Worm (Caenorhabditis elegans) whole organism, L4 larva: Measurements from ENCODE around the gene pix-1.

ENCODE experiments used
- D1046.2 ChIP-seq: fragments of 200-800 bp; sonication (Bioruptor generic); IDR thresholded peaks from 2 replicates; pipeline ENCODE4 v1.3.6; 2022; ENCODE audit warnings: missing genetic modification characterization, missing compliant biosample characterization
- F37D6.2 ChIP-seq: sonication (generic microtip); optimal IDR thresholded peaks from 2 replicates; lab custom pipeline; 2016; ENCODE audit warnings: mild to moderate bottlenecking, missing genetic modification characterization, missing compliant biosample characterization
- F44E2.7 ChIP-seq: fragments of 200-800 bp; sonication (Bioruptor generic); IDR thresholded peaks from 2 replicates; pipeline ENCODE4 v2.1.2; 2022; ENCODE audit warnings: missing genetic modification characterization, missing compliant biosample characterization
- F49E8.2 ChIP-seq: sonication (generic microtip); optimal IDR thresholded peaks from 2 replicates; lab custom pipeline; 2016; ENCODE audit warnings: missing compliant biosample characterization, mild to moderate bottlenecking, missing genetic modification characterization, borderline replicate concordance
- R02D3.7 ChIP-seq: fragments of 150-350 bp; sonication (generic microtip); optimal IDR thresholded peaks from 3 replicates; lab custom pipeline; 2014; ENCODE audit warnings: missing biosample characterization, missing genetic modification characterization
- T26A8.4 ChIP-seq: fragments of 200-800 bp; sonication (Bioruptor generic); IDR thresholded peaks from 2 replicates; pipeline ENCODE4 v1.3.6; 2022; ENCODE audit warnings: missing genetic modification characterization, missing compliant biosample characterization
- Y105C5A.15 ChIP-seq: fragments of 200-800 bp; sonication (Bioruptor generic); IDR thresholded peaks from 2 replicates; pipeline ENCODE4 v1.3.6; 2022; ENCODE audit warnings: missing genetic modification characterization, missing compliant biosample characterization
- Y48G9A.11 ChIP-seq: fragments of 200-800 bp; sonication (Bioruptor generic); IDR thresholded peaks from 2 replicates; pipeline ENCODE4 v1.3.6; 2022; ENCODE audit warnings: missing genetic modification reagents, missing genetic modification characterization, missing compliant biosample characterization
- Y75B8A.6 ChIP-seq: fragments of 200-800 bp; sonication (Bioruptor generic); IDR thresholded peaks from 2 replicates; pipeline ENCODE4 v1.3.6; 2022; ENCODE audit warnings: missing genetic modification reagents, missing genetic modification characterization, missing compliant biosample characterization
- ZK546.5 ChIP-seq, 2 experiments: sonication (generic microtip); optimal IDR thresholded peaks; 2 replicates each; lab custom pipeline; 2017; ENCODE audit warnings: missing biosample characterization in 2 of 2, missing genetic modification characterization in 2 of 2
- ama-1 ChIP-seq: fragments of 150-350 bp; optimal IDR thresholded peaks from 2 replicates; lab custom pipeline; 2014; ENCODE audit warnings: inconsistent platforms, mixed read lengths
- ceh-44 ChIP-seq: fragments of 200-800 bp; sonication (Bioruptor generic); IDR thresholded peaks from 2 replicates; pipeline ENCODE4 v1.3.6; 2022; ENCODE audit warnings: missing genetic modification reagents, missing genetic modification characterization, missing compliant biosample characterization
- cey-2 ChIP-seq: sonication (generic microtip); optimal IDR thresholded peaks from 3 replicates; lab custom pipeline; 2017; ENCODE audit warnings: missing genetic modification characterization, mild to moderate bottlenecking, missing compliant biosample characterization, antibody characterized with exemption, borderline replicate concordance; ENCODE audit not compliant: insufficient read depth
- daf-16 ChIP-seq, 3 experiments: sonication (generic microtip); optimal IDR thresholded peaks; 2 replicates each; lab custom pipeline; 2016 to 2017; ENCODE audit warnings: missing genetic modification characterization in 3 of 3, missing genetic modification reagents in 3 of 3, mild to moderate bottlenecking in 2 of 3, missing compliant biosample characterization in 2 of 3, missing biosample characterization in 1 of 3, moderate library complexity in 1 of 3
- daf-19 ChIP-seq: fragments of 200-800 bp; sonication (Bioruptor generic); conservative IDR thresholded peaks from 2 replicates; pipeline ENCODE4 v1.3.6; 2022; ENCODE audit warnings: missing genetic modification characterization, missing compliant biosample characterization
- daf-8 ChIP-seq: fragments of 200-800 bp; sonication (Bioruptor generic); IDR thresholded peaks from 2 replicates; pipeline ENCODE4 v1.3.6; 2022; ENCODE audit warnings: missing genetic modification characterization, missing compliant biosample characterization
- dmd-6 ChIP-seq: fragments of 200-800 bp; sonication (Bioruptor generic); IDR thresholded peaks from 2 replicates; pipeline ENCODE4 v1.3.6; 2022; ENCODE audit warnings: missing genetic modification reagents, missing genetic modification characterization, missing compliant biosample characterization
- dmd-8 ChIP-seq: fragments of 200-800 bp; sonication (Bioruptor generic); IDR thresholded peaks from 2 replicates; pipeline ENCODE4 v1.3.6; 2022; ENCODE audit warnings: missing genetic modification characterization, missing compliant biosample characterization
- dpl-1 ChIP-seq: fragments of 150-350 bp; optimal IDR thresholded peaks from 2 replicates; lab custom pipeline; 2014; ENCODE audit warnings: missing biosample characterization, missing genetic modification reagents, missing genetic modification characterization
- dve-1 ChIP-seq: sonication (generic microtip); optimal IDR thresholded peaks from 2 replicates; lab custom pipeline; 2017; ENCODE audit warnings: antibody characterized with exemption, mild to moderate bottlenecking, missing genetic modification characterization, missing compliant biosample characterization; ENCODE audit not compliant: insufficient read depth
- egl-43 ChIP-seq: fragments of 200-800 bp; sonication (Bioruptor generic); IDR thresholded peaks from 2 replicates; pipeline ENCODE4 v1.3.6; 2022; ENCODE audit warnings: missing genetic modification reagents, missing genetic modification characterization, missing compliant biosample characterization
- fkh-10 ChIP-seq: fragments of 150-350 bp; optimal IDR thresholded peaks from 2 replicates; lab custom pipeline; 2014; ENCODE audit warnings: missing biosample characterization, missing genetic modification reagents, missing genetic modification characterization
- fos-1 ChIP-seq: fragments of 150-350 bp; optimal IDR thresholded peaks from 2 replicates; lab custom pipeline; 2014; ENCODE audit warnings: missing biosample characterization, missing genetic modification characterization
- gei-8 ChIP-seq: fragments of 200-800 bp; sonication (Bioruptor generic); optimal IDR thresholded peaks from 2 replicates; lab custom pipeline; 2018; ENCODE audit warnings: mild to moderate bottlenecking, missing genetic modification characterization, missing compliant biosample characterization
- hlh-30 ChIP-seq: sonication (generic microtip); optimal IDR thresholded peaks from 2 replicates; lab custom pipeline; 2017; ENCODE audit warnings: antibody characterized with exemption, mild to moderate bottlenecking, missing genetic modification characterization, missing compliant biosample characterization; ENCODE audit not compliant: insufficient read depth
- lim-7 ChIP-seq: fragments of 200-800 bp; sonication (Bioruptor generic); IDR thresholded peaks from 2 replicates; pipeline ENCODE4 v1.3.6; 2022; ENCODE audit warnings: missing genetic modification characterization, missing compliant biosample characterization
- lin-15B ChIP-seq: fragments of 150-350 bp; sonication (generic microtip); optimal IDR thresholded peaks from 3 replicates; lab custom pipeline; 2014; ENCODE audit warnings: missing biosample characterization, missing genetic modification characterization
- lin-29 ChIP-seq: fragments of 200-800 bp; sonication (Bioruptor generic); IDR thresholded peaks from 2 replicates; pipeline ENCODE4 v1.3.6; 2022; ENCODE audit warnings: missing genetic modification reagents, missing genetic modification characterization, missing compliant biosample characterization
- lin-38 ChIP-seq: fragments of 200-800 bp; sonication (Bioruptor generic); IDR thresholded peaks from 2 replicates; pipeline ENCODE4 v1.3.6; 2022; ENCODE audit warnings: missing genetic modification reagents, missing genetic modification characterization, missing compliant biosample characterization
- lsy-2 ChIP-seq, 2 experiments: fragments of 150-350 bp in 1 of 2; sonication (generic microtip) in 1 of 2; optimal IDR thresholded peaks; 2 replicates each; lab custom pipeline; 2014 to 2017; ENCODE audit warnings: missing biosample characterization in 2 of 2, missing genetic modification characterization in 2 of 2
- madf-5 ChIP-seq, 2 experiments: fragments of 200-800 bp; sonication (Bioruptor generic); IDR thresholded peaks; 2 replicates each; pipeline ENCODE4 v1.3.6; 2022; ENCODE audit warnings: missing compliant biosample characterization in 2 of 2, missing genetic modification characterization in 2 of 2
- mdl-1 ChIP-seq, 2 experiments: fragments of 150-350 bp in 1 of 2; sonication (generic microtip) in 1 of 2; optimal IDR thresholded peaks; 2 replicates each; lab custom pipeline; 2014 to 2017; ENCODE audit warnings: missing biosample characterization in 2 of 2, missing genetic modification characterization in 2 of 2
- mdt-29 ChIP-seq: fragments of 200-800 bp; sonication (Bioruptor generic); IDR thresholded peaks from 2 replicates; pipeline ENCODE4 v1.3.6; 2022; ENCODE audit warnings: missing genetic modification reagents, missing genetic modification characterization, missing compliant biosample characterization
- mxl-3 ChIP-seq: fragments of 200-800 bp; sonication (Bioruptor generic); optimal IDR thresholded peaks from 2 replicates; lab custom pipeline; 2018; ENCODE audit warnings: mild to moderate bottlenecking, missing genetic modification characterization, missing compliant biosample characterization
- nhr-10 ChIP-seq: fragments of 150-350 bp; optimal IDR thresholded peaks from 2 replicates; lab custom pipeline; 2014; ENCODE audit warnings: missing biosample characterization, missing genetic modification characterization
- nhr-11 ChIP-seq: fragments of 150-350 bp; optimal IDR thresholded peaks from 2 replicates; lab custom pipeline; 2014; ENCODE audit warnings: missing biosample characterization, missing genetic modification characterization
- nhr-111 ChIP-seq: fragments of 200-800 bp; sonication (Bioruptor generic); optimal IDR thresholded peaks from 2 replicates; lab custom pipeline; 2018; ENCODE audit warnings: mild to moderate bottlenecking, missing genetic modification characterization, missing compliant biosample characterization
- nhr-48 ChIP-seq: sonication (generic microtip); optimal IDR thresholded peaks from 2 replicates; lab custom pipeline; 2016; ENCODE audit warnings: mild to moderate bottlenecking, missing genetic modification characterization, missing compliant biosample characterization
- php-3 ChIP-seq: fragments of 200-800 bp; sonication (Bioruptor generic); IDR thresholded peaks from 2 replicates; pipeline ENCODE4 v1.3.6; 2022; ENCODE audit warnings: missing genetic modification reagents, missing genetic modification characterization, missing compliant biosample characterization
- pqm-1 ChIP-seq: sonication (generic microtip); optimal IDR thresholded peaks from 2 replicates; lab custom pipeline; 2017; ENCODE audit warnings: missing biosample characterization, missing genetic modification characterization
- saeg-2 ChIP-seq: fragments of 200-800 bp; sonication (Bioruptor generic); IDR thresholded peaks from 2 replicates; pipeline ENCODE4 v1.3.6; 2022; ENCODE audit warnings: missing genetic modification reagents, missing genetic modification characterization, missing compliant biosample characterization
- sdz-12 ChIP-seq: fragments of 200-800 bp; sonication (Bioruptor generic); optimal IDR thresholded peaks from 2 replicates; lab custom pipeline; 2018; ENCODE audit warnings: mild to moderate bottlenecking, missing genetic modification characterization, missing compliant biosample characterization
- snpc-4 ChIP-seq: fragments of 150-350 bp; optimal IDR thresholded peaks from 2 replicates; lab custom pipeline; 2014; ENCODE audit warnings: missing biosample characterization, missing genetic modification characterization
- spr-1 ChIP-seq: sonication (generic microtip); optimal IDR thresholded peaks from 2 replicates; lab custom pipeline; 2016; ENCODE audit warnings: mild to moderate bottlenecking, missing genetic modification characterization, missing compliant biosample characterization
- spr-3 ChIP-seq: fragments of 200-800 bp; sonication (Bioruptor generic); optimal IDR thresholded peaks from 2 replicates; lab custom pipeline; 2018; ENCODE audit warnings: mild to moderate bottlenecking, missing genetic modification characterization, missing compliant biosample characterization
- tag-97 ChIP-seq: fragments of 200-800 bp; sonication (Bioruptor generic); IDR thresholded peaks from 2 replicates; pipeline ENCODE4 v1.3.6; 2022; ENCODE audit warnings: missing genetic modification characterization, missing compliant biosample characterization
- tra-1 ChIP-seq: fragments of 200-800 bp; sonication (Bioruptor generic); IDR thresholded peaks from 2 replicates; pipeline ENCODE4 v1.3.6; 2022; ENCODE audit warnings: missing genetic modification reagents, missing genetic modification characterization, missing compliant biosample characterization
- unc-130 ChIP-seq: sonication (generic microtip); optimal IDR thresholded peaks from 2 replicates; lab custom pipeline; 2016; ENCODE audit warnings: missing genetic modification reagents, missing genetic modification characterization, missing compliant biosample characterization
- unc-39 ChIP-seq: sonication (generic microtip); optimal IDR thresholded peaks from 2 replicates; lab custom pipeline; 2017; ENCODE audit warnings: missing biosample characterization, missing genetic modification characterization
- zfp-2 ChIP-seq: sonication (generic microtip); optimal IDR thresholded peaks from 2 replicates; lab custom pipeline; 2016; ENCODE audit warnings: mild to moderate bottlenecking, missing genetic modification characterization, missing compliant biosample characterization
- zip-11 ChIP-seq: fragments of 200-800 bp; sonication (Bioruptor generic); IDR thresholded peaks from 2 replicates; pipeline ENCODE4 v1.3.6; 2022; ENCODE audit warnings: missing genetic modification characterization, missing compliant biosample characterization
- ztf-11 ChIP-seq: fragments of 150-350 bp; optimal IDR thresholded peaks from 2 replicates; lab custom pipeline; 2014; ENCODE audit warnings: missing biosample characterization, missing genetic modification characterization

pix-1 gene

ce11 chrX:13726874-13727343 is at the start of gene pix-1 (continued):
- TF ChIP-seq daf-19 (GFP tag; lab: Robert Waterston, UW): no peak
- TF ChIP-seq Y105C5A.15 (GFP tag; lab: Robert Waterston, UW): no peak
- TF ChIP-seq lsy-2 (tag; optimal IDR thresholded peaks at IDR 0.05; lab: Kevin White, UChicago): no peak
- peak; percentile 6 for TF ChIP-seq nhr-48
- no peak for TF ChIP-seq tra-1 (GFP tag; lab: Robert Waterston, UW)
- no peak for TF ChIP-seq ceh-44 (GFP tag; lab: Robert Waterston, UW)
- TF ChIP-seq lin-15B: no peak
- TF ChIP-seq dmd-8 (GFP tag; lab: Robert Waterston, UW): no peak
- TF ChIP-seq ztf-11 (tag; lab: Kevin White, UChicago): no peak
- no peak for TF ChIP-seq php-3 (GFP tag; lab: Robert Waterston, UW)
- no peak for TF ChIP-seq Y48G9A.11 (GFP tag; lab: Robert Waterston, UW)
- TF ChIP-seq nhr-11 (tag; lab: Kevin White, UChicago): peak; percentile 49
- TF ChIP-seq tag-97 (GFP tag; lab: Robert Waterston, UW): no peak
- TF ChIP-seq mdl-1 (tag; optimal IDR thresholded peaks at IDR 0.05; lab: Kevin White, UChicago): no peak
- no peak for TF ChIP-seq gei-8 (GFP tag; lab: Kevin White, UChicago)
- peak; percentile 96 for TF ChIP-seq lin-38
- no peak for TF ChIP-seq zfp-2 (tag; lab: Kevin White, UChicago)
- TF ChIP-seq fkh-10: peak; percentile 11
- TF ChIP-seq F49E8.2 (tag; lab: Kevin White, UChicago): no peak
- TF ChIP-seq dmd-6 (GFP tag; lab: Robert Waterston, UW): peak; percentile 25; the same call in 1 of the 2 replicates
- TF ChIP-seq T26A8.4 (GFP tag; lab: Robert Waterston, UW): no peak
- TF ChIP-seq spr-1: no peak
- TF ChIP-seq egl-43 (GFP tag; lab: Robert Waterston, UW): no peak
- no peak for TF ChIP-seq nhr-111 (GFP tag; lab: Kevin White, UChicago)
- TF ChIP-seq ZK546.5 (tag; optimal IDR thresholded peaks at IDR 0.05; lab: Kevin White, UChicago): no peak
- TF ChIP-seq sdz-12 (GFP tag; lab: Kevin White, UChicago): no peak
- TF ChIP-seq spr-3 (GFP tag; lab: Kevin White, UChicago): no peak
- no peak for TF ChIP-seq madf-5 (GFP tag; IDR thresholded peaks at IDR 0.05; lab: Robert Waterston, UW)
- no peak for TF ChIP-seq Y75B8A.6 (GFP tag; lab: Robert Waterston, UW)
- no peak for TF ChIP-seq mdt-29 (GFP tag; lab: Robert Waterston, UW)
- no peak for TF ChIP-seq unc-130 (GFP tag; lab: Kevin White, UChicago)
- no peak for TF ChIP-seq saeg-2 (GFP tag; lab: Robert Waterston, UW)
- TF ChIP-seq pqm-1: no peak
- TF ChIP-seq dpl-1 (GFP tag; lab: Kevin White, UChicago): peak; percentile 31
- TF ChIP-seq F44E2.7 (GFP tag; lab: Robert Waterston, UW): no peak
- TF ChIP-seq unc-39 (tag; lab: Kevin White, UChicago): no peak
- peak; percentile 59 for TF ChIP-seq mxl-3
- no peak for TF ChIP-seq lin-29
- no peak for TF ChIP-seq nhr-10 (tag; lab: Kevin White, UChicago)

DNA sequence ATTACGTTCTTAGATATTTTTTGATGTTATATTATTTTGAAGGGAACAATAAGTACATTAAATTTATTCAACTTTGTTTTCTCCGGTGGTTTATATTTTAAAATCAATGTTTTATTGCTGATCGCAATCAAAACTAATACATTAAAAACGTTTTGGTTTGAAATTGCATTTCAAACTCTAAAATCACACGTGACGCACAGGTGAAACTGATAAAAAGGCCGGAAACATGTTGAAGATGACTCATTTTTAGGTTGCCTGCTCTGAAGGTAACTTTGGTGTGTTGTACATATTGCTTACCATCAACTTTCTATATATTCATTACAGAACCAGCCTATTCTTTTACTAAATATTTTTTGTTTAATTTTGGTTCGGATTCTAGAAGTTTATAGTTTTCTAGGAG is 41.4 kb upstream of the pix-1 start:
- TF ChIP-seq dmd-8 (GFP tag; lab: Robert Waterston, UW) (no peak), daf-16 (GFP tag; optimal IDR thresholded peaks at IDR 0.05; lab: Kevin White, UChicago) (no peak), daf-16 (tag; optimal IDR thresholded peaks at IDR 0.05; lab: Kevin White, UChicago) (peak; percentile 60), F37D6.2 (tag; lab: Kevin White, UChicago) (no peak), cey-2 (no peak), ama-1 (lab: Kevin White, UChicago) (no peak), D1046.2 (GFP tag; lab: Robert Waterston, UW) (no peak), lin-15B (no peak), hlh-30 (tag; lab: Kevin White, UChicago) (peak; percentile 44), lim-7 (GFP tag; lab: Robert Waterston, UW) (no peak), fos-1 (tag; lab: Kevin White, UChicago) (no peak), lin-38 (no peak), R02D3.7 (tag; lab: Kevin White, UChicago) (no peak), daf-8 (GFP tag; lab: Robert Waterston, UW) (no peak), F44E2.7 (GFP tag; lab: Robert Waterston, UW) (no peak), zip-11 (GFP tag; lab: Robert Waterston, UW) (no peak), dve-1 (peak; percentile 73), snpc-4 (tag; lab: Kevin White, UChicago) (no peak)
